Worm (Caenorhabditis elegans) whole organism, midembryonic: ENCODE results near the gene srg-58.

Experiments used
- cog-1 ChIP-seq: sonication (generic microtip); optimal IDR thresholded peaks from 2 replicates; lab custom pipeline; 2016; ENCODE audit warnings: missing genetic modification characterization, missing compliant biosample characterization
- klf-2 ChIP-seq: fragments of 200-800 bp; sonication (Bioruptor generic); conservative IDR thresholded peaks from 2 replicates; pipeline ENCODE4 v1.3.6; 2022; ENCODE audit warnings: missing genetic modification reagents, missing genetic modification characterization, missing compliant biosample characterization
- ref-1 ChIP-seq: fragments of 200-800 bp; sonication (Bioruptor generic); conservative IDR thresholded peaks from 2 replicates; pipeline ENCODE4 v1.3.6; 2022; ENCODE audit warnings: missing genetic modification reagents, missing genetic modification characterization, missing compliant biosample characterization
- ztf-23 ChIP-seq: fragments of 200-800 bp; sonication (Bioruptor generic); IDR thresholded peaks from 2 replicates; pipeline ENCODE4 v1.3.6; 2022; ENCODE audit warnings: missing genetic modification reagents, missing genetic modification characterization, missing compliant biosample characterization

- TF ChIP-seq cog-1 (tag; lab: Kevin White, UChicago) (no peak), klf-2 (GFP tag; lab: Robert Waterston, UW) (no peak), ref-1 (GFP tag; lab: Robert Waterston, UW) (no peak), ztf-23 (GFP tag; lab: Robert Waterston, UW) (no peak)
Measured at ce11 chrV:2771560-2771959, 12.2 kb upstream of the srg-58 start, which contains the start of gene srh-56.
